Worm (Caenorhabditis elegans) whole organism, mixed stage, embryonic: ENCODE data around the gene mrpl-4.

Experiments
- ces-1 ChIP-seq: fragments of 150-350 bp; optimal IDR thresholded peaks from 2 replicates; lab custom pipeline; 2014; ENCODE audit warnings: missing biosample characterization, missing genetic modification reagents, missing genetic modification characterization
- drap-1 ChIP-seq: fragments of 200-800 bp; sonication (Bioruptor generic); optimal IDR thresholded peaks from 3 replicates; lab custom pipeline; 2018; ENCODE audit warnings: mild to moderate bottlenecking, missing genetic modification characterization, missing compliant biosample characterization
- lin-13 ChIP-seq: fragments of 150-350 bp; optimal IDR thresholded peaks from 2 replicates; lab custom pipeline; 2014; ENCODE audit warnings: missing biosample characterization, missing genetic modification characterization
- lsy-2 ChIP-seq: fragments of 150-350 bp; optimal IDR thresholded peaks from 2 replicates; lab custom pipeline; 2014; ENCODE audit warnings: missing biosample characterization, missing genetic modification characterization
- nhr-12 ChIP-seq: fragments of 150-350 bp; optimal IDR thresholded peaks from 2 replicates; lab custom pipeline; 2014; ENCODE audit warnings: missing biosample characterization, missing genetic modification characterization
- nhr-28 ChIP-seq: fragments of 150-350 bp; optimal IDR thresholded peaks from 2 replicates; lab custom pipeline; 2014; ENCODE audit warnings: missing biosample characterization, missing genetic modification characterization
- nhr-76 ChIP-seq: sonication (generic microtip); optimal IDR thresholded peaks from 2 replicates; lab custom pipeline; 2017; ENCODE audit warnings: missing biosample characterization, missing genetic modification characterization
- snpc-4 ChIP-seq: fragments of 150-350 bp; optimal IDR thresholded peaks from 2 replicates; lab custom pipeline; 2014; ENCODE audit warnings: missing biosample characterization, missing genetic modification characterization

DNA sequence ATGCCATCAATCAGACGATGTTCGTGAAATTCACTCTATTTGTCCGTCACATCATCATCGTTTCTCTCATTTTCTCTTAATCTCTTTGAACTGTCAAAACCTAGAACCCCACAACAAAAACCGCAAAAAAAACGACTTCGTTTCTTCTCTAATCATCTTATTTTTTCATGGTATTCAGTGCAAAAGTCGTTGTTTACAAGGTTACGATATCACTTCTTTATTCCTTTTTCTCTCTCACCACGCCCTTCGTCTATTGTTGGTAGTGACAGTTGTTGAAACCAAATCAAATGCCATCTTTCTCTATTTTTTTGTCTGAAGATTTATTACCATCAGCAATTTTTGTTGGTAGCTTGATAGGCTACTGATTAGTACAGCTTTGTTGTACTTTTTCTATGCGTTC lies 17.8 kb upstream of the mrpl-4 start:
- TF ChIP-seq nhr-12 (tag; lab: Kevin White, UChicago) (no peak), nhr-28 (tag; lab: Kevin White, UChicago) (no peak), nhr-76 (no peak), snpc-4 (tag; lab: Kevin White, UChicago) (no peak), lin-13 (tag; lab: Kevin White, UChicago) (no peak), ces-1 (GFP tag; lab: Kevin White, UChicago) (no peak), lsy-2 (tag; lab: Kevin White, UChicago) (no peak), drap-1 (GFP tag; lab: Kevin White, UChicago) (no peak)
